Worm (Caenorhabditis elegans) whole organism, young adult: ENCODE results near the gene ZC190.6.

Experiments
- B0261.1 ChIP-seq: sonication (generic microtip); optimal IDR thresholded peaks from 2 replicates; lab custom pipeline; 2016; ENCODE audit warnings: mild to moderate bottlenecking, missing genetic modification characterization, moderate library complexity, missing compliant biosample characterization
- C17E4.6 ChIP-seq: fragments of 200-800 bp; sonication (Bioruptor generic); IDR thresholded peaks from 2 replicates; pipeline ENCODE4 v1.3.6; 2022; ENCODE audit warnings: missing genetic modification reagents, missing genetic modification characterization, missing compliant biosample characterization
- D2030.7 ChIP-seq: fragments of 200-800 bp; sonication (Bioruptor generic); IDR thresholded peaks from 2 replicates; pipeline ENCODE4 v1.3.6; 2022; ENCODE audit warnings: missing genetic modification reagents, missing genetic modification characterization, missing compliant biosample characterization
- F10E7.11 ChIP-seq: sonication (generic microtip); optimal IDR thresholded peaks from 2 replicates; lab custom pipeline; 2017; ENCODE audit warnings: mild to moderate bottlenecking, missing genetic modification characterization, moderate library complexity, missing compliant biosample characterization
- F22D6.2 ChIP-seq: sonication (generic microtip); optimal IDR thresholded peaks from 2 replicates; lab custom pipeline; 2016; ENCODE audit warnings: mild to moderate bottlenecking, missing genetic modification characterization, missing compliant biosample characterization
- K11D2.4 ChIP-seq: fragments of 200-800 bp; sonication (Bioruptor generic); IDR thresholded peaks from 2 replicates; pipeline ENCODE4 v1.3.6; 2022; ENCODE audit warnings: missing genetic modification reagents, missing genetic modification characterization, missing compliant biosample characterization
- K12H6.12 ChIP-seq: fragments of 200-800 bp; sonication (Bioruptor generic); optimal IDR thresholded peaks from 2 replicates; lab custom pipeline; 2018; ENCODE audit warnings: mild to moderate bottlenecking, missing genetic modification characterization, missing compliant biosample characterization
- T07F8.4 ChIP-seq: sonication (generic microtip); optimal IDR thresholded peaks from 2 replicates; lab custom pipeline; 2016; ENCODE audit warnings: mild to moderate bottlenecking, missing genetic modification characterization, moderate library complexity, missing compliant biosample characterization
- T26A5.8 ChIP-seq: sonication (generic microtip); optimal IDR thresholded peaks from 2 replicates; lab custom pipeline; 2016; ENCODE audit warnings: missing genetic modification characterization, missing compliant biosample characterization
- Y53F4B.3 ChIP-seq: fragments of 200-800 bp; sonication (Bioruptor generic); IDR thresholded peaks from 2 replicates; pipeline ENCODE4 v1.3.6; 2022; ENCODE audit warnings: missing genetic modification reagents, missing genetic modification characterization, missing compliant biosample characterization
- Y56A3A.18 ChIP-seq: fragments of 200-800 bp; sonication (Bioruptor generic); IDR thresholded peaks from 2 replicates; pipeline ENCODE4 v1.3.6; 2022; ENCODE audit warnings: missing genetic modification reagents, missing genetic modification characterization, missing compliant biosample characterization
- ZK185.1 ChIP-seq: sonication (generic microtip); optimal IDR thresholded peaks from 2 replicates; lab custom pipeline; 2016; ENCODE audit warnings: mild to moderate bottlenecking, missing genetic modification characterization, missing compliant biosample characterization; ENCODE audit not compliant: poor library complexity, severe bottlenecking
- akir-1 ChIP-seq: fragments of 200-800 bp; sonication (Bioruptor generic); optimal IDR thresholded peaks from 2 replicates; lab custom pipeline; 2018; ENCODE audit warnings: mild to moderate bottlenecking, missing genetic modification characterization, moderate library complexity, missing compliant biosample characterization
- atf-7 ChIP-seq: sonication (generic microtip); optimal IDR thresholded peaks from 2 replicates; lab custom pipeline; 2017; ENCODE audit warnings: mild to moderate bottlenecking, missing genetic modification characterization, missing compliant biosample characterization
- athp-1 ChIP-seq: sonication (generic microtip); optimal IDR thresholded peaks from 2 replicates; lab custom pipeline; 2017; ENCODE audit warnings: mild to moderate bottlenecking, missing genetic modification characterization, missing compliant biosample characterization
- attf-5 ChIP-seq: fragments of 200-800 bp; sonication (Bioruptor generic); optimal IDR thresholded peaks from 2 replicates; lab custom pipeline; 2018; ENCODE audit warnings: mild to moderate bottlenecking, missing genetic modification characterization, missing compliant biosample characterization
- ceh-58 ChIP-seq: fragments of 200-800 bp; sonication (Bioruptor generic); IDR thresholded peaks from 2 replicates; pipeline ENCODE4 v1.3.6; 2022; ENCODE audit warnings: missing genetic modification characterization, missing compliant biosample characterization
- ceh-91 ChIP-seq: fragments of 200-800 bp; sonication (Bioruptor generic); IDR thresholded peaks from 2 replicates; pipeline ENCODE4 v1.3.6; 2022; ENCODE audit warnings: missing genetic modification reagents, missing genetic modification characterization, missing compliant biosample characterization
- die-1 ChIP-seq: sonication (generic microtip); optimal IDR thresholded peaks from 2 replicates; lab custom pipeline; 2016; ENCODE audit warnings: missing genotype, mild to moderate bottlenecking, missing genetic modification characterization, missing compliant biosample characterization
- dpff-1 ChIP-seq: sonication (generic microtip); optimal IDR thresholded peaks from 2 replicates; lab custom pipeline; 2017; ENCODE audit warnings: mild to moderate bottlenecking, missing genetic modification characterization, missing compliant biosample characterization
- egl-44 ChIP-seq: fragments of 200-800 bp; sonication (Bioruptor generic); IDR thresholded peaks from 2 replicates; pipeline ENCODE4 v1.3.6; 2022; ENCODE audit warnings: missing genetic modification reagents, missing genetic modification characterization, missing compliant biosample characterization
- hlh-12 ChIP-seq: sonication (generic microtip); optimal IDR thresholded peaks from 2 replicates; lab custom pipeline; 2016; ENCODE audit warnings: missing genetic modification characterization, missing compliant biosample characterization
- hmg-20 ChIP-seq: fragments of 200-800 bp; sonication (Bioruptor generic); IDR thresholded peaks from 2 replicates; pipeline ENCODE4 v1.3.6; 2022; ENCODE audit warnings: missing genetic modification reagents, missing genetic modification characterization, missing compliant biosample characterization
- let-526 ChIP-seq: fragments of 200-800 bp; sonication (Bioruptor generic); IDR thresholded peaks from 2 replicates; pipeline ENCODE4 v1.3.6; 2022; ENCODE audit warnings: missing genetic modification reagents, missing genetic modification characterization, missing compliant biosample characterization
- lin-40 ChIP-seq: sonication (generic microtip); optimal IDR thresholded peaks from 2 replicates; lab custom pipeline; 2016; ENCODE audit warnings: missing genetic modification characterization, mild to moderate bottlenecking, missing compliant biosample characterization, missing genotype, missing genetic modification reagents
- lin-54 ChIP-seq: fragments of 200-800 bp; sonication (Bioruptor generic); optimal IDR thresholded peaks from 2 replicates; lab custom pipeline; 2018; ENCODE audit warnings: mild to moderate bottlenecking, missing genetic modification characterization, missing compliant biosample characterization
- lsl-1 ChIP-seq: fragments of 200-800 bp; sonication (Bioruptor generic); optimal IDR thresholded peaks from 2 replicates; lab custom pipeline; 2018; ENCODE audit warnings: mild to moderate bottlenecking, missing genetic modification characterization, moderate library complexity, missing compliant biosample characterization
- madf-6 ChIP-seq: fragments of 200-800 bp; sonication (Bioruptor generic); IDR thresholded peaks from 2 replicates; pipeline ENCODE4 v1.3.6; 2022; ENCODE audit warnings: missing genetic modification reagents, missing genetic modification characterization, missing compliant biosample characterization
- mel-28 ChIP-seq: sonication (generic microtip); optimal IDR thresholded peaks from 2 replicates; lab custom pipeline; 2016; ENCODE audit warnings: borderline replicate concordance, mild to moderate bottlenecking, missing genetic modification characterization, missing compliant biosample characterization
- mes-4 ChIP-seq: sonication (generic microtip); optimal IDR thresholded peaks from 2 replicates; lab custom pipeline; 2016; ENCODE audit warnings: missing genotype, missing genetic modification characterization, missing compliant biosample characterization
- nhr-80 ChIP-seq: sonication (generic microtip); optimal IDR thresholded peaks from 2 replicates; lab custom pipeline; 2016; ENCODE audit warnings: missing genetic modification characterization, missing compliant biosample characterization
- rcor-1 ChIP-seq: fragments of 200-800 bp; sonication (Bioruptor generic); IDR thresholded peaks from 2 replicates; pipeline ENCODE4 v1.3.6; 2022; ENCODE audit warnings: missing genetic modification reagents, missing genetic modification characterization, missing compliant biosample characterization
- sdz-38 ChIP-seq: sonication (generic microtip); optimal IDR thresholded peaks from 2 replicates; lab custom pipeline; 2016; ENCODE audit warnings: missing genotype, missing genetic modification characterization, missing compliant biosample characterization
- snpc-1.1 ChIP-seq: sonication (generic microtip); optimal IDR thresholded peaks from 2 replicates; lab custom pipeline; 2017; ENCODE audit warnings: missing genetic modification characterization, mild to moderate bottlenecking, missing compliant biosample characterization, antibody characterized with exemption, moderate library complexity, missing genotype, missing genetic modification reagents; ENCODE audit not compliant: insufficient read depth
- somi-1 ChIP-seq: fragments of 200-800 bp; sonication (Bioruptor generic); optimal IDR thresholded peaks from 2 replicates; lab custom pipeline; 2018; ENCODE audit warnings: mild to moderate bottlenecking, missing genetic modification characterization, missing compliant biosample characterization
- unc-130 ChIP-seq: sonication (generic microtip); optimal IDR thresholded peaks from 2 replicates; lab custom pipeline; 2016; ENCODE audit warnings: missing genetic modification reagents, missing genetic modification characterization, missing compliant biosample characterization
- unc-62 ChIP-seq: fragments of 150-350 bp; optimal IDR thresholded peaks from 2 replicates; lab custom pipeline; 2014; ENCODE audit warnings: missing biosample characterization, missing genetic modification reagents, missing genetic modification characterization
- zfh-2 ChIP-seq: fragments of 200-800 bp; sonication (Bioruptor generic); conservative IDR thresholded peaks from 2 replicates; pipeline ENCODE4 v1.3.6; 2022; ENCODE audit warnings: missing genetic modification reagents, missing genetic modification characterization, missing compliant biosample characterization
- zim-3 ChIP-seq: sonication (generic microtip); optimal IDR thresholded peaks from 2 replicates; lab custom pipeline; 2017; ENCODE audit warnings: mild to moderate bottlenecking, missing genetic modification characterization, moderate library complexity, missing compliant biosample characterization
- ztf-18 ChIP-seq: sonication (generic microtip); optimal IDR thresholded peaks from 2 replicates; lab custom pipeline; 2016; ENCODE audit warnings: missing genotype, mild to moderate bottlenecking, missing genetic modification characterization, missing compliant biosample characterization
- ztf-26 ChIP-seq: sonication (generic microtip); optimal IDR thresholded peaks from 2 replicates; lab custom pipeline; 2017; ENCODE audit warnings: missing genetic modification characterization, missing compliant biosample characterization
- ztf-3 ChIP-seq: fragments of 200-800 bp; sonication (Bioruptor generic); optimal IDR thresholded peaks from 2 replicates; lab custom pipeline; 2018; ENCODE audit warnings: mild to moderate bottlenecking, missing genetic modification characterization, missing compliant biosample characterization
- ztf-6 ChIP-seq: fragments of 200-800 bp; sonication (Bioruptor generic); IDR thresholded peaks from 2 replicates; pipeline ENCODE4 v1.3.6; 2022; ENCODE audit warnings: missing genetic modification reagents, missing genetic modification characterization, missing compliant biosample characterization

Gene ZC190.6

ce11 chrV:8682719-8683118, 5.6 kb upstream of the ZC190.6 start, which contains the start of gene cln-3.3:
Gene cln-3.3 (plus strand): TSS chrV:8683052.
- TF ChIP-seq nhr-80 (tag; lab: Kevin White, UChicago) (peak; percentile 44), egl-44 (GFP tag; lab: Robert Waterston, UW) (no peak)

- TF ChIP-seq ceh-58 (GFP tag; lab: Robert Waterston, UW) (no peak), hlh-12 (no peak), C17E4.6 (GFP tag; lab: Robert Waterston, UW) (no peak), mes-4 (tag; lab: Kevin White, UChicago) (no peak), ceh-91 (no peak), akir-1 (GFP tag; lab: Kevin White, UChicago) (no peak)
Observed at ce11 chrV:8681050-8681449, 4.0 kb upstream of the ZC190.6 start, which contains the start of gene ZC190.2. Gene ZC190.2 (plus strand): TSS chrV:8681350.

- TF ChIP-seq zfh-2 (GFP tag; lab: Robert Waterston, UW) (no peak), dpff-1 (tag; lab: Kevin White, UChicago) (no peak), unc-62 (no peak), K11D2.4 (GFP tag; lab: Robert Waterston, UW) (no peak), F22D6.2 (tag; lab: Kevin White, UChicago) (no peak), madf-6 (GFP tag; lab: Robert Waterston, UW) (no peak), attf-5 (GFP tag; lab: Kevin White, UChicago) (no peak), B0261.1 (tag; lab: Kevin White, UChicago) (no peak), Y53F4B.3 (GFP tag; lab: Robert Waterston, UW) (no peak), lin-54 (GFP tag; lab: Kevin White, UChicago) (no peak), F10E7.11 (tag; lab: Kevin White, UChicago) (no peak), K12H6.12 (tag; lab: Kevin White, UChicago) (no peak), let-526 (GFP tag; lab: Robert Waterston, UW) (no peak), T26A5.8 (tag; lab: Kevin White, UChicago) (no peak), unc-130 (no peak)
Observed at ce11 chrV:8673498-8673897, 3.6 kb downstream of the ZC190.6 start, which contains the start of gene ZC190.5. Gene ZC190.5 (minus strand): TSS chrV:8673598.

- TF ChIP-seq T07F8.4 (tag; lab: Kevin White, UChicago) (no peak), zim-3 (no peak), D2030.7 (GFP tag; lab: Robert Waterston, UW) (no peak), somi-1 (GFP tag; lab: Kevin White, UChicago) (no peak), F22D6.2 (tag; lab: Kevin White, UChicago) (no peak), athp-1 (tag; lab: Kevin White, UChicago) (no peak), lin-40 (tag; lab: Kevin White, UChicago) (no peak), ZK185.1 (tag; lab: Kevin White, UChicago) (no peak), ztf-26 (no peak), snpc-1.1 (tag; lab: Kevin White, UChicago) (no peak)
Observed at ce11 chrV:8671568-8672123, 5.4 kb downstream of the ZC190.6 start.

ce11 chrV:8670759-8671158, 6.3 kb downstream of the ZC190.6 start:
- TF ChIP-seq atf-7 (tag; lab: Kevin White, UChicago) (no peak), hmg-20 (no peak), ztf-3 (GFP tag; lab: Kevin White, UChicago) (no peak), snpc-1.1 (tag; lab: Kevin White, UChicago) (no peak), ztf-18 (tag; lab: Kevin White, UChicago) (no peak), ztf-6 (GFP tag; lab: Robert Waterston, UW) (no peak), Y56A3A.18 (GFP tag; lab: Robert Waterston, UW) (no peak), mel-28 (tag; lab: Kevin White, UChicago) (no peak), Y53F4B.3 (GFP tag; lab: Robert Waterston, UW) (no peak), rcor-1 (GFP tag; lab: Robert Waterston, UW) (no peak), lsl-1 (GFP tag; lab: Kevin White, UChicago) (no peak), sdz-38 (no peak), die-1 (tag; lab: Kevin White, UChicago) (no peak), lin-40 (tag; lab: Kevin White, UChicago) (no peak), unc-62 (no peak)
